Worm (Caenorhabditis elegans): ENCODE data around the gene tag-329.
A peak's percentile ranks its signal among the peaks of the same experiment; 100 is the strongest.

Gene tag-329

ce11 chrV:9541506-9541905, 6.8 kb downstream of the tag-329 start, which contains the start of gene C50F4.16:
Gene C50F4.16 (minus strand): TSS chrV:9541606.
- TF ChIP-seq mls-2 (tag; optimal IDR thresholded peaks at IDR 0.05) (no peak), mab-5 (tag; optimal IDR thresholded peaks at IDR 0.05) (no peak), lsy-2 (tag; optimal IDR thresholded peaks at IDR 0.05) (no peak), hlh-1 (tag; optimal IDR thresholded peaks at IDR 0.05) (no peak), ceh-43 (GFP tag; optimal IDR thresholded peaks at IDR 0.05) (no peak), nhr-237 (tag; optimal IDR thresholded peaks at IDR 0.05) (no peak), sem-2 (GFP tag; optimal IDR thresholded peaks at IDR 0.05) (no peak), drap-1 (GFP tag; optimal IDR thresholded peaks at IDR 0.05) (no peak), nhr-2 (tag; optimal IDR thresholded peaks at IDR 0.05) (no peak), cnd-1 (tag; optimal IDR thresholded peaks at IDR 0.05) (no peak), ham-2 (GFP tag; optimal IDR thresholded peaks at IDR 0.05) (no peak), lin-13 (tag; optimal IDR thresholded peaks at IDR 0.05) (no peak), unc-120 (tag; optimal IDR thresholded peaks at IDR 0.05; ENCODE audit: poor library complexity, severe bottlenecking) (no peak), nhr-12 (tag; optimal IDR thresholded peaks at IDR 0.05) (no peak), lin-32 (GFP tag; optimal IDR thresholded peaks at IDR 0.05) (no peak), bed-3 (GFP tag; optimal IDR thresholded peaks at IDR 0.05) (no peak), flh-1 (GFP tag; optimal IDR thresholded peaks at IDR 0.05) (no peak)

- TF ChIP-seq unc-120 (tag; optimal IDR thresholded peaks at IDR 0.05; ENCODE audit: poor library complexity, severe bottlenecking) = no peak
- no peak for TF ChIP-seq nhr-76 (tag; optimal IDR thresholded peaks at IDR 0.05)
- TF ChIP-seq elt-1 (tag; optimal IDR thresholded peaks at IDR 0.05; ENCODE audit: borderline replicate concordance, insufficient read depth) = peak; percentile 10
- no peak for TF ChIP-seq zip-8 (tag; optimal IDR thresholded peaks at IDR 0.05)
- TF ChIP-seq ces-1 (GFP tag; optimal IDR thresholded peaks at IDR 0.05) = peak; percentile 49
- TF ChIP-seq mep-1 (tag; optimal IDR thresholded peaks at IDR 0.05) = peak; percentile 83
- TF ChIP-seq M03D4.4 (tag; optimal IDR thresholded peaks at IDR 0.05) = peak; percentile 54
- no peak for TF ChIP-seq elt-3 (tag; optimal IDR thresholded peaks at IDR 0.05)
- peak; percentile 16 for TF ChIP-seq ceh-43 (GFP tag; optimal IDR thresholded peaks at IDR 0.05)
- TF ChIP-seq drap-1 (GFP tag; optimal IDR thresholded peaks at IDR 0.05) = no peak
- no peak for TF ChIP-seq ztf-11 (tag; optimal IDR thresholded peaks at IDR 0.05)
- peak; percentile 57 for TF ChIP-seq pha-4 (tag; optimal IDR thresholded peaks at IDR 0.05)
- no peak for TF ChIP-seq unc-39 (tag; optimal IDR thresholded peaks at IDR 0.05)
- peak; percentile 29 for TF ChIP-seq ceh-39 (tag; optimal IDR thresholded peaks at IDR 0.05)
- no peak for TF ChIP-seq lin-32 (GFP tag; optimal IDR thresholded peaks at IDR 0.05)
- TF ChIP-seq mls-2 (tag; optimal IDR thresholded peaks at IDR 0.05) = peak; percentile 35
- TF ChIP-seq lin-13 (tag; optimal IDR thresholded peaks at IDR 0.05) = peak; percentile 71
- TF ChIP-seq flh-1 (GFP tag; optimal IDR thresholded peaks at IDR 0.05) = no peak
- peak; percentile 23 for TF ChIP-seq unc-62 (GFP tag; optimal IDR thresholded peaks at IDR 0.05)
- peak; percentile 70 for TF ChIP-seq sptf-1 (tag; optimal IDR thresholded peaks at IDR 0.05)
- TF ChIP-seq lsy-2 (tag; optimal IDR thresholded peaks at IDR 0.05) = peak; percentile 61
- no peak for TF ChIP-seq snpc-4 (tag; optimal IDR thresholded peaks at IDR 0.05)
- peak; percentile 12 for TF ChIP-seq cnd-1 (tag; optimal IDR thresholded peaks at IDR 0.05)
- TF ChIP-seq nhr-237 (tag; optimal IDR thresholded peaks at IDR 0.05) = peak; percentile 71
- TF ChIP-seq hlh-1 (tag; optimal IDR thresholded peaks at IDR 0.05) = peak; percentile 44
Measured at ce11 chrV:9544176-9544632, 9.5 kb downstream of the tag-329 start, which contains the start of gene mdf-1. Gene mdf-1 (minus strand): TSS chrV:9544226.

- TF ChIP-seq sptf-1 (tag; optimal IDR thresholded peaks at IDR 0.05) = no peak
- no peak for TF ChIP-seq cnd-1 (tag; optimal IDR thresholded peaks at IDR 0.05)
- no peak for TF ChIP-seq nhr-237 (tag; optimal IDR thresholded peaks at IDR 0.05)
- peak; percentile 32 for TF ChIP-seq pha-4 (tag; optimal IDR thresholded peaks at IDR 0.05)
- TF ChIP-seq nhr-12 (tag; optimal IDR thresholded peaks at IDR 0.05) = no peak
- TF ChIP-seq lin-32 (GFP tag; optimal IDR thresholded peaks at IDR 0.05) = no peak
- no peak for TF ChIP-seq flh-1 (GFP tag; optimal IDR thresholded peaks at IDR 0.05)
- TF ChIP-seq ces-1 (GFP tag; optimal IDR thresholded peaks at IDR 0.05) = peak; percentile 26
Measured at ce11 chrV:9545238-9545709, 10.6 kb downstream of the tag-329 start, which contains the start of the genes his-35 and his-41. Gene his-35 (minus strand): TSS chrV:9545288. Gene his-41 (plus strand): TSS chrV:9545536.

- TF ChIP-seq bed-3 (GFP tag; optimal IDR thresholded peaks at IDR 0.05) (no peak), lin-32 (GFP tag; optimal IDR thresholded peaks at IDR 0.05) (peak; percentile 27), ces-1 (GFP tag; optimal IDR thresholded peaks at IDR 0.05) (no peak), cnd-1 (tag; optimal IDR thresholded peaks at IDR 0.05) (peak; percentile 14)
Measured at ce11 chrV:9546042-9546581, 11.4 kb downstream of the tag-329 start, which contains the start of gene C50F4.6. Gene C50F4.6 (plus strand): TSS chrV:9546092.

Data from whole organism, mixed stage, embryonic.